Fruit fly (Drosophila melanogaster) whole organism, wandering third instar larva: ENCODE data around the gene CG12984.

Source experiments
- Hnf4 ChIP-seq: fragments of 200-800 bp; sonication (Bioruptor generic); optimal IDR thresholded peaks from 2 replicates; lab custom pipeline; 2016; ENCODE audit warnings: missing biosample characterization, mild to moderate bottlenecking, missing genetic modification characterization
- Rel ChIP-seq, 2 experiments: fragments of 200-800 bp; sonication (Bioruptor generic) in 1 of 2; optimal IDR thresholded peaks; 2 replicates in 1 of 2; 3 replicates in 1 of 2; lab custom pipeline; 2016 to 2019; ENCODE audit warnings: mild to moderate bottlenecking in 2 of 2, missing biosample characterization in 2 of 2, missing genetic modification characterization in 2 of 2, moderate library complexity in 1 of 2
- brk ChIP-seq: fragments of 200-800 bp; sonication (Bioruptor generic); optimal IDR thresholded peaks from 2 replicates; lab custom pipeline; 2016; ENCODE audit warnings: missing biosample characterization, mild to moderate bottlenecking, missing genetic modification characterization
- dsf ChIP-seq: sonication (Bioruptor generic); optimal IDR thresholded peaks from 2 replicates; lab custom pipeline; 2016; ENCODE audit warnings: missing biosample characterization, missing genetic modification characterization, borderline replicate concordance
- pan ChIP-seq: fragments of >200 bp; optimal IDR thresholded peaks from 2 replicates; lab custom pipeline; 2017

The CG12984 gene

dm6 chr3L:21040831-21041230 lies 49.4 kb downstream of the CG12984 start:
- TF ChIP-seq pan (no peak), Rel (GFP tag; optimal IDR thresholded peaks at IDR 0.05; lab: Kevin White, UChicago) (no peak), Rel (tag; optimal IDR thresholded peaks at IDR 0.05; lab: Kevin White, UChicago) (peak; percentile 43), dsf (GFP tag; lab: Kevin White, UChicago) (no peak), Hnf4 (GFP tag; lab: Kevin White, UChicago) (no peak), brk (GFP tag; lab: Kevin White, UChicago) (no peak)
- TF ChIP-seq, all 38 proteins: peak for 1
